Fruit fly (Drosophila melanogaster) whole organism, pupa: ENCODE measurements around the gene Cyp4ac3.

Experiments
- CG10348 ChIP-seq: fragments of 200-800 bp; sonication (Bioruptor generic); IDR thresholded peaks from 2 replicates; pipeline ENCODE4 v1.3.6; 2022; ENCODE audit warnings: missing biosample characterization, missing genetic modification characterization
- CG12605 ChIP-seq: fragments of 200-800 bp; sonication (Bioruptor generic); IDR thresholded peaks from 2 replicates; pipeline ENCODE4 v1.3.6; 2022; ENCODE audit warnings: missing biosample characterization, missing genetic modification characterization
- CG13204 ChIP-seq: fragments of 200-800 bp; sonication (Bioruptor generic); optimal IDR thresholded peaks from 2 replicates; lab custom pipeline; 2018; ENCODE audit warnings: missing biosample characterization, mild to moderate bottlenecking, missing genetic modification characterization, moderate library complexity
- CG14655 ChIP-seq: fragments of 200-800 bp; sonication (Bioruptor generic); optimal IDR thresholded peaks from 3 replicates; lab custom pipeline; 2017; ENCODE audit warnings: mild to moderate bottlenecking, missing biosample characterization, missing genetic modification reagents, missing genetic modification characterization
- CG15710 ChIP-seq: fragments of 200-800 bp; sonication (Bioruptor generic); optimal IDR thresholded peaks from 2 replicates; lab custom pipeline; 2018; ENCODE audit warnings: missing biosample characterization, mild to moderate bottlenecking, missing genetic modification characterization, moderate library complexity
- CG17806 ChIP-seq: fragments of 200-800 bp; sonication (Bioruptor generic); optimal IDR thresholded peaks from 2 replicates; lab custom pipeline; 2018; ENCODE audit warnings: missing biosample characterization, mild to moderate bottlenecking, missing genetic modification characterization, moderate library complexity
- CG32121 ChIP-seq: fragments of 200-800 bp; sonication (Bioruptor generic); IDR thresholded peaks from 2 replicates; pipeline ENCODE4 v1.3.6; 2022; ENCODE audit warnings: missing biosample characterization, missing genetic modification characterization
- CG34367 ChIP-seq: fragments of 200-800 bp; sonication (Bioruptor generic); optimal IDR thresholded peaks from 2 replicates; lab custom pipeline; 2018; ENCODE audit warnings: missing biosample characterization, mild to moderate bottlenecking, missing genetic modification characterization
- CG4496 ChIP-seq: fragments of 200-800 bp; sonication (Bioruptor generic); IDR thresholded peaks from 3 replicates; pipeline ENCODE4 v1.3.6; 2022; ENCODE audit warnings: missing biosample characterization, missing genetic modification characterization
- CG8159 ChIP-seq: fragments of 200-800 bp; sonication (Bioruptor generic); optimal IDR thresholded peaks from 3 replicates; lab custom pipeline; 2018; ENCODE audit warnings: missing biosample characterization, mild to moderate bottlenecking, missing genetic modification characterization, moderate library complexity
- CG8301 ChIP-seq: fragments of 200-800 bp; sonication (Bioruptor generic); optimal IDR thresholded peaks from 2 replicates; lab custom pipeline; 2018; ENCODE audit warnings: missing biosample characterization, mild to moderate bottlenecking, missing genetic modification characterization
- CG9948 ChIP-seq: fragments of 200-800 bp; sonication (Bioruptor generic); optimal IDR thresholded peaks from 2 replicates; lab custom pipeline; 2018; ENCODE audit warnings: missing biosample characterization, mild to moderate bottlenecking, missing genetic modification characterization, moderate library complexity
- D1 ChIP-seq: fragments of 200-800 bp; sonication (Bioruptor generic); optimal IDR thresholded peaks from 2 replicates; lab custom pipeline; 2018; ENCODE audit warnings: missing biosample characterization, mild to moderate bottlenecking, missing genetic modification characterization, moderate library complexity
- EcR ChIP-seq: fragments of 200-800 bp; sonication (Bioruptor generic); optimal IDR thresholded peaks from 3 replicates; lab custom pipeline; 2019; ENCODE audit warnings: missing biosample characterization, missing genetic modification characterization, mild to moderate bottlenecking, moderate library complexity, missing genetic modification reagents
- Ets98B ChIP-seq: fragments of 200-800 bp; sonication (Bioruptor generic); IDR thresholded peaks from 2 replicates; pipeline ENCODE4 v1.3.6; 2022; ENCODE audit warnings: missing biosample characterization, missing genetic modification characterization
- Pif1A ChIP-seq: fragments of 200-800 bp; sonication (Bioruptor generic); optimal IDR thresholded peaks from 3 replicates; lab custom pipeline; 2016; ENCODE audit warnings: missing biosample characterization, missing genetic modification characterization
- Pif1B ChIP-seq: fragments of 200-800 bp; sonication (Bioruptor generic); optimal IDR thresholded peaks from 3 replicates; lab custom pipeline; 2016; ENCODE audit warnings: missing biosample characterization, missing genetic modification characterization
- Snoo ChIP-seq: fragments of 200-800 bp; sonication (Bioruptor generic); optimal IDR thresholded peaks from 3 replicates; lab custom pipeline; 2017; ENCODE audit warnings: missing biosample characterization, mild to moderate bottlenecking, missing genetic modification characterization, inconsistent platforms
- fd96Ca ChIP-seq: fragments of 200-800 bp; sonication (Bioruptor generic); IDR thresholded peaks from 3 replicates; pipeline ENCODE4 v1.3.6; 2022; ENCODE audit warnings: missing biosample characterization, missing genetic modification characterization
- gl ChIP-seq: fragments of 200-800 bp; sonication (Bioruptor generic); optimal IDR thresholded peaks from 2 replicates; lab custom pipeline; 2018; ENCODE audit warnings: missing biosample characterization, mild to moderate bottlenecking, missing genetic modification characterization
- rn ChIP-seq: fragments of 200-800 bp; sonication (Bioruptor generic); IDR thresholded peaks from 2 replicates; pipeline ENCODE4 v1.3.6; 2022; ENCODE audit warnings: missing biosample characterization, missing genetic modification characterization

Cyp4ac3 gene

dm6 chr2L:5290530-5290929, 22.2 kb downstream of the Cyp4ac3 start:
- TF ChIP-seq CG8159 (peak; percentile 44), Pif1A (GFP tag; lab: Kevin White, UChicago) (no peak), CG10348 (GFP tag; lab: Robert Waterston, UW) (no peak), EcR (no peak), Snoo (tag; lab: Kevin White, UChicago) (no peak), CG17806 (peak; percentile 50), CG14655 (GFP tag; lab: Kevin White, UChicago) (no peak), Ets98B (GFP tag; lab: Robert Waterston, UW) (no peak), CG9948 (tag; lab: Kevin White, UChicago) (peak; percentile 25), fd96Ca (GFP tag; lab: Robert Waterston, UW) (no peak), CG34367 (tag; lab: Kevin White, UChicago) (peak; percentile 9), rn (no peak), CG13204 (GFP tag; lab: Kevin White, UChicago) (no peak), gl (tag; lab: Kevin White, UChicago) (no peak), CG15710 (tag; lab: Kevin White, UChicago) (no peak), D1 (tag; lab: Kevin White, UChicago) (no peak), CG12605 (no peak), CG4496 (GFP tag; lab: Robert Waterston, UW) (no peak)

dm6 chr2L:5291195-5291594, 22.9 kb downstream of the Cyp4ac3 start:
- TF ChIP-seq EcR, result peak; percentile 79
- no peak for TF ChIP-seq Snoo (tag; lab: Kevin White, UChicago)

dm6 chr2L:5291869-5292642, 23.8 kb downstream of the Cyp4ac3 start:
- TF ChIP-seq CG14655 (GFP tag; lab: Kevin White, UChicago) (no peak), CG15710 (tag; lab: Kevin White, UChicago) (peak; percentile 22), Pif1A (GFP tag; lab: Kevin White, UChicago) (no peak), fd96Ca (GFP tag; lab: Robert Waterston, UW) (peak; percentile 6; the same call in 1 of the 3 replicates), CG10348 (GFP tag; lab: Robert Waterston, UW) (no peak), CG12605 (peak; percentile 52; the same call in 1 of the 2 replicates), CG34367 (tag; lab: Kevin White, UChicago) (peak; percentile 35), CG17806 (peak; percentile 14), CG13204 (GFP tag; lab: Kevin White, UChicago) (peak; percentile 44), EcR (peak; percentile 99), gl (tag; lab: Kevin White, UChicago) (peak; percentile 62)

- peak; percentile 80 for TF ChIP-seq CG8301 (tag; lab: Kevin White, UChicago)
- peak; percentile 90 for TF ChIP-seq Pif1A (GFP tag; lab: Kevin White, UChicago)
- peak; percentile 89 for TF ChIP-seq gl (tag; lab: Kevin White, UChicago)
- TF ChIP-seq Ets98B (GFP tag; lab: Robert Waterston, UW), result peak; percentile 69
- TF ChIP-seq Pif1B (GFP tag; lab: Kevin White, UChicago), result peak; percentile 90
- peak; percentile 98 for TF ChIP-seq CG9948 (tag; lab: Kevin White, UChicago)
- no peak for TF ChIP-seq EcR
- TF ChIP-seq fd96Ca (GFP tag; lab: Robert Waterston, UW), result peak; percentile 73; the same call in 2 of the 3 replicates
- TF ChIP-seq CG34367 (tag; lab: Kevin White, UChicago), result peak; percentile 96
- 0 out of 2 replicates have a peak, but pooled peaks have one; percentile 23 for TF ChIP-seq CG10348 (GFP tag; lab: Robert Waterston, UW)
- peak; percentile 45; the same call in 1 of the 2 replicates for TF ChIP-seq CG32121 (GFP tag; lab: Robert Waterston, UW)
- TF ChIP-seq CG17806, result peak; percentile 98
- TF ChIP-seq CG12605, result peak; percentile 78
- TF ChIP-seq CG4496 (GFP tag; lab: Robert Waterston, UW), result peak; percentile 83
- TF ChIP-seq CG8159, result peak; percentile 98
- peak; percentile 53 for TF ChIP-seq CG13204 (GFP tag; lab: Kevin White, UChicago)
- peak; percentile 84 for TF ChIP-seq CG14655 (GFP tag; lab: Kevin White, UChicago)
- peak; percentile 92 for TF ChIP-seq D1 (tag; lab: Kevin White, UChicago)
- peak; percentile 87 for TF ChIP-seq Snoo (tag; lab: Kevin White, UChicago)
- peak; percentile 99 for TF ChIP-seq CG15710 (tag; lab: Kevin White, UChicago)
- peak; percentile 59 for TF ChIP-seq rn
These were observed 24.3 kb downstream of the Cyp4ac3 start for dm6 chr2L:5292643-5292963.

- TF ChIP-seq CG15710 (tag; lab: Kevin White, UChicago) (peak; percentile 98), CG4496 (GFP tag; lab: Robert Waterston, UW) (peak; percentile 94), CG10348 (GFP tag; lab: Robert Waterston, UW) (0 out of 2 replicates have a peak, but pooled peaks have one; percentile 35), CG9948 (tag; lab: Kevin White, UChicago) (peak; percentile 97), CG13204 (GFP tag; lab: Kevin White, UChicago) (peak; percentile 92), CG17806 (peak; percentile 97), Pif1B (GFP tag; lab: Kevin White, UChicago) (peak; percentile 93), D1 (tag; lab: Kevin White, UChicago) (peak; percentile 91), CG12605 (peak; percentile 93), CG8301 (tag; lab: Kevin White, UChicago) (peak; percentile 94), CG14655 (GFP tag; lab: Kevin White, UChicago) (peak; percentile 91), CG34367 (tag; lab: Kevin White, UChicago) (peak; percentile 96), rn (peak; percentile 77), gl (tag; lab: Kevin White, UChicago) (peak; percentile 97), CG32121 (GFP tag; lab: Robert Waterston, UW) (peak; percentile 87), Ets98B (GFP tag; lab: Robert Waterston, UW) (peak; percentile 88), Snoo (tag; lab: Kevin White, UChicago) (peak; percentile 93), Pif1A (GFP tag; lab: Kevin White, UChicago) (peak; percentile 96), EcR (peak; percentile 100), CG8159 (peak; percentile 98), fd96Ca (GFP tag; lab: Robert Waterston, UW) (no peak; the same call in none of the 3 replicates)
- TF ChIP-seq, all 21 proteins: peak for 20
These were observed 24.7 kb downstream of the Cyp4ac3 start for dm6 chr2L:5292977-5293513.
